Fruit fly (Drosophila melanogaster): Measurements from ENCODE around the gene alpha-Man-Ic.
"Not testable (repeated sequence)": the region's sequence is repeated elsewhere in the genome, so short reads cannot be mapped to it uniquely, and the experiment has no call there.

The alpha-Man-Ic gene

DNA sequence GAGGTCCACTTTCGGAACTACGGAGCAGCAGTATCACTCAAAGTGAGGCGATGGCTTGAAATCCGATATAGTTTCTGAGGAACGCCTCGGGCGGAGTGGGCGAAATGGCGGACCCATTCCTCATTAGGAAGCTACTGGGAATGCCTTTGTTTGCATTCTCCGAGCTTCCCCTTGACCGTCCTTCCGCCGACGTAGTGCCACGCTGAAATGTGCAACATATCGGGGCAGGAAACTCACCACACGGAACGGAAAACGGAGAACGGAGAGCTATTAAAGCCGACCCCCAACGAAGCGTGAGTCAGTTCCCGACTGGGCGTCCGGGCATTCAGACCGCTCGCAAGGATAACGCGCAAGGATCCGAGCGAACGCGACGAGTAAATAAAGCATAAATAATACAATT is 3.2 kb downstream of the alpha-Man-Ic start, which contains the start of gene CG15522:
TSS of gene CG15522 (plus strand) at position 301 of the 400 bp plus-strand sequence.
- TF ChIP-seq CG10348 (GFP tag; IDR thresholded peaks at IDR 0.05) = no peak
- no peak for TF ChIP-seq CG4496 (GFP tag; IDR thresholded peaks at IDR 0.05)
- TF ChIP-seq EcR (GFP tag; optimal IDR thresholded peaks at IDR 0.05) = no peak
- no peak for TF ChIP-seq CG12605 (GFP tag; IDR thresholded peaks at IDR 0.05)
- TF ChIP-seq CG9948 (tag; optimal IDR thresholded peaks at IDR 0.05) = no peak
- TF ChIP-seq gl (tag; optimal IDR thresholded peaks at IDR 0.05) = no peak
- no peak for TF ChIP-seq Pif1A (GFP tag; optimal IDR thresholded peaks at IDR 0.05)
- no peak for TF ChIP-seq CG8301 (tag; optimal IDR thresholded peaks at IDR 0.05)
- no peak for TF ChIP-seq Pif1B (GFP tag; optimal IDR thresholded peaks at IDR 0.05)
- TF ChIP-seq CG17806 (tag; optimal IDR thresholded peaks at IDR 0.05) = no peak
- no peak for TF ChIP-seq CG14655 (GFP tag; optimal IDR thresholded peaks at IDR 0.05)
- TF ChIP-seq Ets98B (GFP tag; IDR thresholded peaks at IDR 0.05) = no peak
- TF ChIP-seq D1 (tag; optimal IDR thresholded peaks at IDR 0.05) = no peak
- TF ChIP-seq Snoo (tag; optimal IDR thresholded peaks at IDR 0.05) = no peak
- TF ChIP-seq CG13204 (GFP tag; optimal IDR thresholded peaks at IDR 0.05) = no peak
- TF ChIP-seq CG8159 (tag; optimal IDR thresholded peaks at IDR 0.05) = no peak

DNA sequence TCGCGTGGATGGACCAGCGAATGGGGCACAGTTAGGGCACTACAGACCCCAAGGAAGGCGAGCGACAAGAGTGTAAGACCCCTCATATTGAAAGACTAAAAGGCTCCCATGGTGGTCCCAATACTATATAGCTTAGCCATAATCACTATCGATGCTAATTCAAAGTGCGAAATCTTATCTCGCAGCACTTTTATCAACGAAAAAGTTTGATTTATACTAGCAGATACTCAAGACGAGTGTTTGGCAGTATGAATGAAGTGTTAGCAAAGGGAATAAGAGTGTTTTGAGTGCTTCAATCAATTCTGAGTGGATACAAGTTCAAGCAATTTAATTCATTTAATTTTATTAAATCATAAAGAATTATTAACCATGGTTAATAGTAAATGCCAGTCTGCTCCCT is 4.1 kb downstream of the alpha-Man-Ic start, which contains the start of gene Jon99Ci:
TSS of gene Jon99Ci (minus strand) at position 101 of the 400 bp plus-strand sequence.
- no peak for TF ChIP-seq CG17806 (tag; optimal IDR thresholded peaks at IDR 0.05)
- TF ChIP-seq CG15710 (tag; optimal IDR thresholded peaks at IDR 0.05) = no peak
- TF ChIP-seq CG9948 (tag; optimal IDR thresholded peaks at IDR 0.05) = no peak

DNA sequence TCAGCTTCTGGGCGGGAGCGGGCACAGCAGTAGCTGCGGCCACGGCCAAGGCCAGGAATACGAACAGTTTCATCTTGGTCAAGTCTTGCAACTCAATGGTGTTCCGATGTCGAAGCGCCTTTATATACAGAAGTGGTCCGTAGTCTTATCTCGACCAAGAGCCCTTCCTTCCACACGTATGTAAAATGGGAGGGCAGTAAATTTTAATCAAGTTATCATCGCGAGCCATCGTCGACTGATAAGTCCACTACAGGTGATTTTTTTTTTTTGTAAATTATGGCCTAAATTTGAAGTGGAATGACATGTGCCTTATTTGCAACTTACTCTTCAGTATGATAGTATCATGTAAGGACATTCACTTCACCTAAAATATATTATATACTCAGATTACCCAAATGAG is 5.7 kb downstream of the alpha-Man-Ic start, which contains the start of gene Jon99Cii:
TSS of gene Jon99Cii (minus strand) at position 101 of the 400 bp plus-strand sequence.
- TF ChIP-seq CG14655 (GFP tag; optimal IDR thresholded peaks at IDR 0.05); CG8159 (tag; optimal IDR thresholded peaks at IDR 0.05); rn (GFP tag; IDR thresholded peaks at IDR 0.05): not testable (repeated sequence)

DNA sequence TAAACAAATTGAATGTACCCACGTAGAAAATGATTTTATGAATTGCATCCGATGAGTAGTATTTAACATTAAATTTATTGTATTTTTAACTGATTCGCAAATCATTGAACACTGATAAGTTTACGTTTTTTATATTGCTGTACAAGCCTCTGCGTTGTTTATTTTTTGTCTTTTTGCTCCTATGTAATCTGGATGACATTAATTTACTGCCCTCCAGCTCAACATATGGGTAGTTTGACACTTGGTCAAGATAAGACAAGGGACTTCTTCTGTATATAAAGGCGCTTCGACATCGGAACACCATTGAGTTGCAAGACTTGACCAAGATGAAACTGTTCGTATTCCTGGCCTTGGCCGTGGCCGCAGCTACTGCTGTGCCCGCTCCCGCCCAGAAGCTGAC is 8.3 kb downstream of the alpha-Man-Ic start, which contains the start of gene Jon99Ciii:
TSS of gene Jon99Ciii (plus strand) at position 301 of the 400 bp plus-strand sequence.
- not testable (repeated sequence) for TF ChIP-seq CG17806 (tag; optimal IDR thresholded peaks at IDR 0.05); CG15710 (tag; optimal IDR thresholded peaks at IDR 0.05); fd96Ca (GFP tag; IDR thresholded peaks at IDR 0.05)

DNA sequence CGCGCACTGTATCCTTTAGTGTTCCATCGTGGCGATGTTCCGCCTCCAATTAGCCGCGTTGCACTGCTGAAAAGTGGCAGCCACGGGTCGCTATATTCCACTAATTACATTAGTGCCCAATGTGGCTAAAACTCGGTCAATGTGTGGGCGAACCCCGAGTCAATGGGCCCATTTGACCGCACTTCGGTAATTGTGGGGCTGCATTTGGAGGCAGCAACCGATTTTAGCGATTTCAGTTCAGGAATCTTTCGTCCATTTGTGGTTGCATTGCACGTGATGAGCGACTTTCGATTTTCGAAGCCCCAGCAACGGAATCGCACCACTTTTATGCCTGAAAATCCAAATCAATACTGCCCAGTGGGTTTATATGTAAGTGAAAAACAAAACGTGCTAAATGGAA is 10.0 kb downstream of the alpha-Man-Ic start, which contains the start of gene trp:
TSS of gene trp (minus strand) at position 101 of the 400 bp plus-strand sequence.
- TF ChIP-seq rn (GFP tag; IDR thresholded peaks at IDR 0.05) = no peak
- TF ChIP-seq gl (tag; optimal IDR thresholded peaks at IDR 0.05) = no peak
- no peak for TF ChIP-seq CG34367 (tag; optimal IDR thresholded peaks at IDR 0.05)
- TF ChIP-seq EcR (GFP tag; optimal IDR thresholded peaks at IDR 0.05) = no peak
- no peak for TF ChIP-seq CG15710 (tag; optimal IDR thresholded peaks at IDR 0.05)

DNA sequence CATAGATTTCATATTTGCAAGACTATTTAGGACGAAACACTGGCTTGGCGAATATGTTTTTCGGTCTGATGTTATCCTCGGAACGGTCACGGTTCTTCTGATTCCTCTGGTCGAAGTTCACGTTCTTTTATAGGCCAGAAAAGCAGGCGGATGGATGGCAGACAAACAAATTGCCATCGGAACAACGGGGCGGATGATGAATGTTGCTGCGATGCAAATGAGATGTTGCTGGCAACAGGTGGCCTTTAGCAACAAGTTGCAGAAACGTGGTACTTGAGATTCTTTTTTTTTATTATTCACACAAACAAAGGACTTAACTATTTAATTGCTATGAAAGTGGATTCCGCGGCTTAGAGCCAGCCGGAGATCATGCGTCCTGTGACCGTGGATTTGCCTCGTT is 15.9 kb downstream of the alpha-Man-Ic start, which contains the start of gene Capa:
TSS of gene Capa (minus strand) at position 101 of the 400 bp plus-strand sequence.
- no peak for TF ChIP-seq CG8159 (tag; optimal IDR thresholded peaks at IDR 0.05)
- TF ChIP-seq Pif1B (GFP tag; optimal IDR thresholded peaks at IDR 0.05) = no peak
- no peak for TF ChIP-seq CG13204 (GFP tag; optimal IDR thresholded peaks at IDR 0.05)
- TF ChIP-seq EcR (GFP tag; optimal IDR thresholded peaks at IDR 0.05) = no peak
- no peak for TF ChIP-seq CG4496 (GFP tag; IDR thresholded peaks at IDR 0.05)

- TF ChIP-seq CG10348 (GFP tag; IDR thresholded peaks at IDR 0.05) (no peak), CG9948 (tag; optimal IDR thresholded peaks at IDR 0.05) (no peak), CG8159 (tag; optimal IDR thresholded peaks at IDR 0.05) (no peak), Pif1A (GFP tag; optimal IDR thresholded peaks at IDR 0.05) (no peak), Snoo (tag; optimal IDR thresholded peaks at IDR 0.05) (no peak), CG12605 (GFP tag; IDR thresholded peaks at IDR 0.05) (no peak), D1 (tag; optimal IDR thresholded peaks at IDR 0.05) (no peak), gl (tag; optimal IDR thresholded peaks at IDR 0.05) (no peak)
Observed at dm6 chr3R:29907601-29908175, 22.5 kb downstream of the alpha-Man-Ic start, which contains the start of gene CG31036. TSS of gene CG31036 (plus strand) at chr3R:29908107.

- TF ChIP-seq gl (tag; optimal IDR thresholded peaks at IDR 0.05) = no peak
- no peak for TF ChIP-seq CG34367 (tag; optimal IDR thresholded peaks at IDR 0.05)
- no peak for TF ChIP-seq rn (GFP tag; IDR thresholded peaks at IDR 0.05)
- no peak for TF ChIP-seq CG13204 (GFP tag; optimal IDR thresholded peaks at IDR 0.05)
- no peak for TF ChIP-seq EcR (GFP tag; optimal IDR thresholded peaks at IDR 0.05)
Observed at dm6 chr3R:29905164-29905563, 25.0 kb downstream of the alpha-Man-Ic start, which contains the start of gene CG15515. TSS of gene CG15515 (plus strand) at chr3R:29905464.
